Fruit fly (Drosophila melanogaster): ENCODE data around the gene CG8915.
A peak's percentile ranks its signal among the peaks of the same experiment; 100 is the strongest.

Gene CG8915

dm6 chrX:17237421-17237820 lies 7.4 kb downstream of the CG8915 start (continued):
- TF ChIP-seq CG32772 (GFP tag; IDR thresholded peaks at IDR 0.05) (no peak), CG34422 (GFP tag; IDR thresholded peaks at IDR 0.05) (no peak), Aef1 (GFP tag; IDR thresholded peaks at IDR 0.05) (no peak), sima (GFP tag; optimal IDR thresholded peaks at IDR 0.05) (no peak), usp (GFP tag; optimal IDR thresholded peaks at IDR 0.05) (no peak), CG6175 (GFP tag; IDR thresholded peaks at IDR 0.05) (no peak), aop (GFP tag; IDR thresholded peaks at IDR 0.05) (no peak), CG1602 (GFP tag; optimal IDR thresholded peaks at IDR 0.05) (no peak), mirr (GFP tag; optimal IDR thresholded peaks at IDR 0.05) (no peak), CG17361 (GFP tag; IDR thresholded peaks at IDR 0.05) (0 out of 3 replicates have a peak, but pooled peaks have one; percentile 46), TFAM (GFP tag; optimal IDR thresholded peaks at IDR 0.05) (no peak), Nf-YB (GFP tag; optimal IDR thresholded peaks at IDR 0.05) (no peak), Blimp-1 (GFP tag; optimal IDR thresholded peaks at IDR 0.05) (peak; percentile 29), pita (GFP tag; optimal IDR thresholded peaks at IDR 0.05) (no peak), CG12236 (GFP tag; optimal IDR thresholded peaks at IDR 0.05) (no peak), mam (GFP tag; optimal IDR thresholded peaks at IDR 0.05) (no peak), CG34376 (GFP tag; optimal IDR thresholded peaks at IDR 0.05) (no peak), sisA (GFP tag; IDR thresholded peaks at IDR 0.05) (no peak), lov (optimal IDR thresholded peaks at IDR 0.05) (no peak), lov (GFP tag; IDR thresholded peaks at IDR 0.05) (no peak), CG31441 (GFP tag; IDR thresholded peaks at IDR 0.05) (peak; percentile 51), dpn (GFP tag; optimal IDR thresholded peaks at IDR 0.05) (no peak), CG11247 (GFP tag; IDR thresholded peaks at IDR 0.05) (no peak), vnd (GFP tag; IDR thresholded peaks at IDR 0.05; ENCODE audit: partially characterized antibody) (no peak), HHEX (GFP tag; optimal IDR thresholded peaks at IDR 0.05) (no peak), Dad (GFP tag; optimal IDR thresholded peaks at IDR 0.05) (no peak), phol (tag; optimal IDR thresholded peaks at IDR 0.05) (peak; percentile 52), Scr (GFP tag; IDR thresholded peaks at IDR 0.05; ENCODE audit: partially characterized antibody) (no peak), CG6791 (GFP tag; IDR thresholded peaks at IDR 0.05; ENCODE audit: partially characterized antibody) (no peak), br (optimal IDR thresholded peaks at IDR 0.05) (no peak), Sox100B (GFP tag; optimal IDR thresholded peaks at IDR 0.05) (no peak), CG8944 (GFP tag; optimal IDR thresholded peaks at IDR 0.05) (no peak), CG1024 (GFP tag; IDR thresholded peaks at IDR 0.05) (no peak), tin (GFP tag; optimal IDR thresholded peaks at IDR 0.05) (no peak), Fer3 (tag; optimal IDR thresholded peaks at IDR 0.05) (no peak), CG31224 (GFP tag; IDR thresholded peaks at IDR 0.05) (no peak), CG14965 (GFP tag; optimal IDR thresholded peaks at IDR 0.05; ENCODE audit: borderline replicate concordance) (no peak), pum (GFP tag; optimal IDR thresholded peaks at IDR 0.05) (no peak), NfI (GFP tag; optimal IDR thresholded peaks at IDR 0.05) (no peak), ham (GFP tag; IDR thresholded peaks at IDR 0.05) (no peak), CG4707 (GFP tag; optimal IDR thresholded peaks at IDR 0.05) (no peak), CG16779 (GFP tag; IDR thresholded peaks at IDR 0.05) (no peak), ci (GFP tag; IDR thresholded peaks at IDR 0.05) (no peak), CG6689 (GFP tag; IDR thresholded peaks at IDR 0.05) (0 out of 2 replicates have a peak, but pooled peaks have one; percentile 5), CG17802 (tag; optimal IDR thresholded peaks at IDR 0.05) (no peak), dysf (GFP tag; IDR thresholded peaks at IDR 0.05) (0 out of 3 replicates have a peak, but pooled peaks have one; percentile 5), CG1647 (GFP tag; optimal IDR thresholded peaks at IDR 0.05) (no peak), CG13424 (tag; optimal IDR thresholded peaks at IDR 0.05) (peak; percentile 20), pnt (GFP tag; optimal IDR thresholded peaks at IDR 0.05) (no peak), CG11398 (GFP tag; optimal IDR thresholded peaks at IDR 0.05) (no peak), lilli (GFP tag; optimal IDR thresholded peaks at IDR 0.05) (no peak), CG1529 (GFP tag; optimal IDR thresholded peaks at IDR 0.05) (no peak), NFAT (GFP tag; IDR thresholded peaks at IDR 0.05) (no peak)
